Fruit fly (Drosophila melanogaster): ENCODE data around the gene Uggt.

The Uggt gene

dm6 chr3L:18901411-18901810 is 28.9 kb downstream of the Uggt start, which contains the start of the genes arx and CG6843:
Gene arx (minus strand): TSS chr3L:18901554.
Gene CG6843 (plus strand): TSS chr3L:18901594.
- TF ChIP-seq cnc (optimal IDR thresholded peaks at IDR 0.05) (no peak), toe (GFP tag; optimal IDR thresholded peaks at IDR 0.05) (no peak), CG7101 (tag; optimal IDR thresholded peaks at IDR 0.05) (no peak), Mnt (GFP tag; optimal IDR thresholded peaks at IDR 0.05) (no peak), Clk (GFP tag; optimal IDR thresholded peaks at IDR 0.05) (no peak), CG1620 (GFP tag; optimal IDR thresholded peaks at IDR 0.05) (peak; percentile 9), kay (GFP tag; ENCODE audit: borderline replicate concordance) (no peak), bab1 (GFP tag; optimal IDR thresholded peaks at IDR 0.05) (peak; percentile 64), cic (GFP tag; optimal IDR thresholded peaks at IDR 0.05) (no peak)

dm6 chr3L:18904772-18905601 is 32.4 kb downstream of the Uggt start, which contains the start of the genes CSN1b and Prp6:
Gene CSN1b (minus strand): TSS chr3L:18904930.
Gene Prp6 (plus strand): TSS chr3L:18905372.
- TF ChIP-seq CG33017 (tag; optimal IDR thresholded peaks at IDR 0.05) = no peak
- no peak for TF ChIP-seq Clk (GFP tag; optimal IDR thresholded peaks at IDR 0.05)
- no peak for TF ChIP-seq CG5204 (GFP tag; optimal IDR thresholded peaks at IDR 0.05)
- TF ChIP-seq tj (GFP tag; optimal IDR thresholded peaks at IDR 0.05) = peak; percentile 12

- TF ChIP-seq cic (GFP tag; optimal IDR thresholded peaks at IDR 0.05) (no peak), CG1620 (GFP tag; optimal IDR thresholded peaks at IDR 0.05) (no peak), CG14711 (tag; optimal IDR thresholded peaks at IDR 0.05) (no peak), Hr96 (GFP tag; optimal IDR thresholded peaks at IDR 0.05) (no peak)
Measured at dm6 chr3L:18911082-18911481, 38.5 kb downstream of the Uggt start, which contains the start of gene Ir75d. Gene Ir75d (minus strand): TSS chr3L:18911182.

- TF ChIP-seq CG5204 (GFP tag; optimal IDR thresholded peaks at IDR 0.05) = no peak
- no peak for TF ChIP-seq Clk (GFP tag; optimal IDR thresholded peaks at IDR 0.05)
- TF ChIP-seq Hr96 (GFP tag; optimal IDR thresholded peaks at IDR 0.05) = no peak
- TF ChIP-seq cnc (optimal IDR thresholded peaks at IDR 0.05) = no peak
- no peak for TF ChIP-seq cic (GFP tag; optimal IDR thresholded peaks at IDR 0.05)
- TF ChIP-seq CG33017 (tag; optimal IDR thresholded peaks at IDR 0.05) = no peak
- no peak for TF ChIP-seq CG7101 (tag; optimal IDR thresholded peaks at IDR 0.05)
- no peak for TF ChIP-seq CG1620 (GFP tag; optimal IDR thresholded peaks at IDR 0.05)
- no peak for TF ChIP-seq kay (GFP tag; ENCODE audit: borderline replicate concordance)
- no peak for TF ChIP-seq bab1 (GFP tag; optimal IDR thresholded peaks at IDR 0.05)
Measured at dm6 chr3L:18914100-18914683, 41.6 kb downstream of the Uggt start, which contains the start of gene COX6AL2. Gene COX6AL2 (minus strand): TSS chr3L:18914150.

- TF ChIP-seq kay (GFP tag; ENCODE audit: borderline replicate concordance) (no peak), Crg-1 (GFP tag; optimal IDR thresholded peaks at IDR 0.05) (no peak), CG1620 (GFP tag; optimal IDR thresholded peaks at IDR 0.05) (no peak), tj (GFP tag; optimal IDR thresholded peaks at IDR 0.05) (no peak), cnc (optimal IDR thresholded peaks at IDR 0.05) (no peak), CG14711 (tag; optimal IDR thresholded peaks at IDR 0.05) (no peak), Clk (GFP tag; optimal IDR thresholded peaks at IDR 0.05) (no peak), toe (GFP tag; optimal IDR thresholded peaks at IDR 0.05) (no peak), Mnt (GFP tag; optimal IDR thresholded peaks at IDR 0.05) (no peak), CG7045 (GFP tag; optimal IDR thresholded peaks at IDR 0.05) (no peak)
Measured at dm6 chr3L:18916466-18916865, 43.9 kb downstream of the Uggt start.

dm6 chr3L:18917281-18917680 is 44.7 kb downstream of the Uggt start, which contains the start of gene CG6839:
Gene CG6839 (plus strand): TSS chr3L:18917581.
- TF ChIP-seq toe (GFP tag; optimal IDR thresholded peaks at IDR 0.05) (no peak), cic (GFP tag; optimal IDR thresholded peaks at IDR 0.05) (peak; percentile 51)

dm6 chr3L:18920219-18920618 is 47.7 kb downstream of the Uggt start, which contains the start of gene CG18223:
Gene CG18223 (minus strand): TSS chr3L:18920319.
- TF ChIP-seq CG14711 (tag; optimal IDR thresholded peaks at IDR 0.05) = no peak
- no peak for TF ChIP-seq Hr96 (GFP tag; optimal IDR thresholded peaks at IDR 0.05)
- no peak for TF ChIP-seq bab1 (GFP tag; optimal IDR thresholded peaks at IDR 0.05)
- no peak for TF ChIP-seq tj (GFP tag; optimal IDR thresholded peaks at IDR 0.05)
- no peak for TF ChIP-seq kay (GFP tag; ENCODE audit: borderline replicate concordance)
- TF ChIP-seq Crg-1 (GFP tag; optimal IDR thresholded peaks at IDR 0.05) = no peak
- no peak for TF ChIP-seq cic (GFP tag; optimal IDR thresholded peaks at IDR 0.05)
- no peak for TF ChIP-seq CG33017 (tag; optimal IDR thresholded peaks at IDR 0.05)
- TF ChIP-seq Mnt (GFP tag; optimal IDR thresholded peaks at IDR 0.05) = no peak
- TF ChIP-seq CG7045 (GFP tag; optimal IDR thresholded peaks at IDR 0.05) = no peak
- no peak for TF ChIP-seq CG1620 (GFP tag; optimal IDR thresholded peaks at IDR 0.05)
- no peak for TF ChIP-seq ovo (GFP tag; optimal IDR thresholded peaks at IDR 0.05)
- no peak for TF ChIP-seq CG7101 (tag; optimal IDR thresholded peaks at IDR 0.05)

- TF ChIP-seq Hr96 (GFP tag; optimal IDR thresholded peaks at IDR 0.05) (no peak), ovo (GFP tag; optimal IDR thresholded peaks at IDR 0.05) (no peak)
Measured at dm6 chr3L:18922086-18922485, 49.5 kb downstream of the Uggt start, which contains the start of gene CG3819. Gene CG3819 (minus strand): TSS chr3L:18922108.
